Fruit fly (Drosophila melanogaster): ENCODE measurements around the gene CG15747.

CG15747 gene

DNA sequence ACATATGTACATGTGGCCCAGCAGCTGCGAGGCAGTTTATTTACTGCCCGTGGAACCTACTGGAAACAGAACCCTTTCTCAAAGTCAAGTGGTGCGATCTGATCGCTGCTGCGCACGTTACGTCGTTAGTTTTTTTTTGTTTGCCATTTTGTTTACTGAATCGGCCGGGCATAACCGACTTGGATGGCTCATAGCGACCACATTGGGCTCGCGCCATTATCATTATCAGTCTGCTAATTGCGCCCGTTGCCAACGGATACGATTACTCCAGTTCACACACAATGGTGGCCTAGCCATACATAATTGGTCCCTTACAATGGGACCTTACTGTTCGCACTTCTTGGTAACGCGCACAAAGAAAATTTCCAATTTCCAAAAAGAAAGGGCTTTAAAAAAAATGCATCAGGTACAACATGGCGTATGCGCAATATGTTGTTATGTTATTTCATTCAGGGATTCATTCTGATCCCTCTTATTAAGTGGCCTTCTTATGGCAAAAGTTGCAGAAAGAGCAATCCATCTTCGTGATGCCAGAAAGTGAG, 5.3 kb upstream of the CG15747 start (continued):
- TF ChIP-seq Side (GFP tag; optimal IDR thresholded peaks at IDR 0.05): peak; percentile 37
- TF ChIP-seq Ptx1 (GFP tag; IDR thresholded peaks at IDR 0.05): no peak
- TF ChIP-seq grau (tag; optimal IDR thresholded peaks at IDR 0.05): peak; percentile 46
- no peak for TF ChIP-seq ken (GFP tag; IDR thresholded peaks at IDR 0.05)
- no peak for TF ChIP-seq CG4404 (GFP tag; IDR thresholded peaks at IDR 0.05)
- no peak for TF ChIP-seq B-H1 (GFP tag; IDR thresholded peaks at IDR 0.05)
- TF ChIP-seq Bdp1 (GFP tag; optimal IDR thresholded peaks at IDR 0.05): no peak
- no peak for TF ChIP-seq CG8281 (tag; optimal IDR thresholded peaks at IDR 0.05)
- TF ChIP-seq CG11398 (GFP tag; optimal IDR thresholded peaks at IDR 0.05): no peak
- TF ChIP-seq Trl (optimal IDR thresholded peaks at IDR 0.05): no peak
- peak; percentile 5 for TF ChIP-seq Trl (GFP tag; optimal IDR thresholded peaks at IDR 0.05)
- no peak for TF ChIP-seq Mad (GFP tag; optimal IDR thresholded peaks at IDR 0.05)
- no peak for TF ChIP-seq NFAT (GFP tag; IDR thresholded peaks at IDR 0.05)
- TF ChIP-seq CG11456 (GFP tag; IDR thresholded peaks at IDR 0.05): no peak
- TF ChIP-seq CG14965 (GFP tag; optimal IDR thresholded peaks at IDR 0.05; ENCODE audit: borderline replicate concordance): no peak
- TF ChIP-seq Abd-B (GFP tag; optimal IDR thresholded peaks at IDR 0.05): no peak
- TF ChIP-seq Hsf (GFP tag; optimal IDR thresholded peaks at IDR 0.05): peak; percentile 24
- TF ChIP-seq CG10321 (GFP tag; IDR thresholded peaks at IDR 0.05): no peak
- TF ChIP-seq br (optimal IDR thresholded peaks at IDR 0.05): no peak
- no peak for TF ChIP-seq CG4282 (GFP tag; optimal IDR thresholded peaks at IDR 0.05)
- peak; percentile 27 for TF ChIP-seq Hey (tag; optimal IDR thresholded peaks at IDR 0.05)
- TF ChIP-seq CoRest (tag; optimal IDR thresholded peaks at IDR 0.05): peak; percentile 28
- TF ChIP-seq HmgD (GFP tag; optimal IDR thresholded peaks at IDR 0.05): no peak
- TF ChIP-seq CG17912 (GFP tag; optimal IDR thresholded peaks at IDR 0.05): no peak
- no peak for TF ChIP-seq Eip74EF (GFP tag; optimal IDR thresholded peaks at IDR 0.05)
- TF ChIP-seq CG8290 (GFP tag; optimal IDR thresholded peaks at IDR 0.05): no peak
- TF ChIP-seq CG8290 (tag; optimal IDR thresholded peaks at IDR 0.05): no peak
- no peak for TF ChIP-seq CG9797 (GFP tag; optimal IDR thresholded peaks at IDR 0.05)
- TF ChIP-seq Antp (GFP tag; optimal IDR thresholded peaks at IDR 0.05): peak; percentile 11
- TF ChIP-seq CG2120 (GFP tag; optimal IDR thresholded peaks at IDR 0.05): peak; percentile 77
- TF ChIP-seq CG31224 (GFP tag; IDR thresholded peaks at IDR 0.05): no peak
- TF ChIP-seq Mrtf (GFP tag; IDR thresholded peaks at IDR 0.05): no peak
- TF ChIP-seq tin (GFP tag; optimal IDR thresholded peaks at IDR 0.05): no peak
- no peak for TF ChIP-seq nerfin-1 (tag; optimal IDR thresholded peaks at IDR 0.05)
- no peak for TF ChIP-seq luna (GFP tag; optimal IDR thresholded peaks at IDR 0.05)
- peak; percentile 58 for TF ChIP-seq CG13624 (GFP tag; optimal IDR thresholded peaks at IDR 0.05)
- no peak for TF ChIP-seq CG17612 (GFP tag; IDR thresholded peaks at IDR 0.05)
- no peak for TF ChIP-seq Ada2b (GFP tag; IDR thresholded peaks at IDR 0.05)
- TF ChIP-seq Ets65A (GFP tag): peak; percentile 95
- TF ChIP-seq exex (tag; optimal IDR thresholded peaks at IDR 0.05): peak; percentile 82
- TF ChIP-seq lab (GFP tag; optimal IDR thresholded peaks at IDR 0.05): peak; percentile 8
- TF ChIP-seq CG8388 (GFP tag; optimal IDR thresholded peaks at IDR 0.05): no peak
- no peak for TF ChIP-seq Gsc (GFP tag; IDR thresholded peaks at IDR 0.05)
- TF ChIP-seq CG18619 (GFP tag; optimal IDR thresholded peaks at IDR 0.05): peak; percentile 16
- no peak for TF ChIP-seq dmrt11E (tag; optimal IDR thresholded peaks at IDR 0.05)
- no peak for TF ChIP-seq sim (GFP tag; IDR thresholded peaks at IDR 0.05)
- TF ChIP-seq wdn (GFP tag; IDR thresholded peaks at IDR 0.05): no peak
- no peak for TF ChIP-seq peb (GFP tag; IDR thresholded peaks at IDR 0.05)
- TF ChIP-seq CG3281 (GFP tag; optimal IDR thresholded peaks at IDR 0.05): peak; percentile 36
- TF ChIP-seq Ssrp (tag; optimal IDR thresholded peaks at IDR 0.05): no peak
- TF ChIP-seq tll (GFP tag; optimal IDR thresholded peaks at IDR 0.05): no peak
- no peak for TF ChIP-seq Blimp-1 (GFP tag; optimal IDR thresholded peaks at IDR 0.05)
- no peak for TF ChIP-seq ems (GFP tag; optimal IDR thresholded peaks at IDR 0.05)
